Worm (Caenorhabditis elegans) whole organism, L1 larva: ENCODE data around the gene chil-24.

Experiments
- C16A3.4 ChIP-seq: fragments of 150-350 bp; optimal IDR thresholded peaks from 2 replicates; lab custom pipeline; 2014; ENCODE audit warnings: missing biosample characterization, missing genetic modification characterization
- C34B4.2 ChIP-seq: sonication (generic microtip); optimal IDR thresholded peaks from 2 replicates; lab custom pipeline; 2017; ENCODE audit warnings: mild to moderate bottlenecking, missing genetic modification characterization, missing compliant biosample characterization
- Y116A8C.19 ChIP-seq: sonication (generic microtip); optimal IDR thresholded peaks from 2 replicates; lab custom pipeline; 2016; ENCODE audit warnings: missing compliant biosample characterization, missing genetic modification characterization, borderline replicate concordance
- ama-1 ChIP-seq: fragments of 150-350 bp; optimal IDR thresholded peaks from 2 replicates; lab custom pipeline; 2014
- ceh-63 ChIP-seq: fragments of 200-800 bp; sonication (Bioruptor generic); optimal IDR thresholded peaks from 2 replicates; lab custom pipeline; 2018; ENCODE audit warnings: mild to moderate bottlenecking, missing genetic modification characterization, missing compliant biosample characterization
- ceh-82 ChIP-seq, 3 experiments: fragments of 150-350 bp in 1 of 3; sonication (generic microtip) in 2 of 3; optimal IDR thresholded peaks; 2 replicates each; lab custom pipeline; 2014 to 2017; ENCODE audit warnings: missing biosample characterization in 3 of 3, missing genetic modification characterization in 3 of 3
- ceh-88 ChIP-seq: fragments of 200-800 bp; sonication (Bioruptor generic); IDR thresholded peaks from 2 replicates; pipeline ENCODE4 v1.3.6; 2022; ENCODE audit warnings: missing genetic modification characterization, missing compliant biosample characterization
- dpl-1 ChIP-seq, 3 experiments: fragments of 150-350 bp in 2 of 3; sonication (generic microtip) in 1 of 3; optimal IDR thresholded peaks; 2 replicates each; lab custom pipeline; 2014 to 2017; ENCODE audit warnings: missing biosample characterization in 3 of 3, missing genetic modification characterization in 3 of 3, missing genetic modification reagents in 3 of 3
- dsc-1 ChIP-seq: sonication (generic microtip); optimal IDR thresholded peaks from 2 replicates; lab custom pipeline; 2016; ENCODE audit warnings: mild to moderate bottlenecking, missing genetic modification characterization, missing compliant biosample characterization
- efl-3 ChIP-seq: fragments of 200-800 bp; sonication (Bioruptor generic); optimal IDR thresholded peaks from 2 replicates; lab custom pipeline; 2018; ENCODE audit warnings: mild to moderate bottlenecking, missing genetic modification characterization, missing compliant biosample characterization
- egl-13 ChIP-seq: sonication (generic microtip); optimal IDR thresholded peaks from 2 replicates; lab custom pipeline; 2016; ENCODE audit warnings: missing genotype, missing genetic modification reagents, missing genetic modification characterization, missing compliant biosample characterization
- egl-27 ChIP-seq, 2 experiments: fragments of 150-350 bp in 1 of 2; sonication (generic microtip); optimal IDR thresholded peaks; 3 replicates each; lab custom pipeline; 2017 to 2018; ENCODE audit warnings: missing biosample characterization in 2 of 2, missing genetic modification characterization in 2 of 2, missing genetic modification reagents in 2 of 2
- elt-3 ChIP-seq, 6 experiments: fragments of 150-350 bp in 1 of 6; sonication (generic microtip); optimal IDR thresholded peaks; 2 replicates each; lab custom pipeline; 2017 to 2018; ENCODE audit warnings: missing biosample characterization in 6 of 6, missing genetic modification characterization in 6 of 6, inconsistent platforms in 1 of 6
- ets-5 ChIP-seq: fragments of 200-800 bp; sonication (Bioruptor generic); IDR thresholded peaks from 2 replicates; pipeline ENCODE4 v1.3.6; 2022; ENCODE audit warnings: missing genetic modification characterization, missing compliant biosample characterization
- fkh-4 ChIP-seq: sonication (generic microtip); optimal IDR thresholded peaks from 2 replicates; lab custom pipeline; 2016; ENCODE audit warnings: missing compliant biosample characterization, missing genetic modification characterization, borderline replicate concordance
- irx-1 ChIP-seq: sonication (generic microtip); optimal IDR thresholded peaks from 2 replicates; lab custom pipeline; 2016; ENCODE audit warnings: missing genetic modification characterization, missing compliant biosample characterization
- lin-13 ChIP-seq: fragments of 150-350 bp; optimal IDR thresholded peaks from 2 replicates; lab custom pipeline; 2014; ENCODE audit warnings: missing biosample characterization, missing genetic modification reagents, missing genetic modification characterization
- lin-14 ChIP-seq: fragments of 200-800 bp; sonication (Bioruptor generic); optimal IDR thresholded peaks from 2 replicates; lab custom pipeline; 2018; ENCODE audit warnings: mild to moderate bottlenecking, missing genetic modification characterization, moderate library complexity, missing compliant biosample characterization
- lin-39 ChIP-seq: fragments of 150-350 bp; optimal IDR thresholded peaks from 2 replicates; lab custom pipeline; 2014; ENCODE audit warnings: missing biosample characterization, missing genetic modification reagents, missing genetic modification characterization
- lir-3 ChIP-seq: sonication (generic microtip); optimal IDR thresholded peaks from 2 replicates; lab custom pipeline; 2016; ENCODE audit warnings: mild to moderate bottlenecking, missing genetic modification characterization, moderate library complexity, missing compliant biosample characterization; ENCODE audit not compliant: poor library complexity
- mep-1 ChIP-seq: fragments of 150-350 bp; optimal IDR thresholded peaks from 2 replicates; lab custom pipeline; 2014; ENCODE audit warnings: missing biosample characterization, missing genetic modification characterization
- nhr-11 ChIP-seq: fragments of 150-350 bp; optimal IDR thresholded peaks from 2 replicates; lab custom pipeline; 2014; ENCODE audit warnings: missing biosample characterization, missing genetic modification characterization
- nhr-20 ChIP-seq: sonication (generic microtip); optimal IDR thresholded peaks from 2 replicates; lab custom pipeline; 2016; ENCODE audit warnings: mild to moderate bottlenecking, missing genetic modification characterization, missing compliant biosample characterization
- nhr-28 ChIP-seq: fragments of 150-350 bp; optimal IDR thresholded peaks from 2 replicates; lab custom pipeline; 2014; ENCODE audit warnings: missing biosample characterization, missing genetic modification characterization
- nhr-47 ChIP-seq: sonication (generic microtip); optimal IDR thresholded peaks from 2 replicates; lab custom pipeline; 2016; ENCODE audit warnings: mild to moderate bottlenecking, missing genetic modification characterization, moderate library complexity, missing compliant biosample characterization
- nhr-76 ChIP-seq: sonication (generic microtip); optimal IDR thresholded peaks from 2 replicates; lab custom pipeline; 2017; ENCODE audit warnings: missing biosample characterization, missing genetic modification characterization
- nhr-77 ChIP-seq: fragments of 150-350 bp; optimal IDR thresholded peaks from 2 replicates; lab custom pipeline; 2014; ENCODE audit warnings: missing biosample characterization, missing genetic modification characterization
- nhr-85 ChIP-seq: sonication (generic microtip); peaks from one replicate; lab custom pipeline; 2016; ENCODE audit warnings: missing genetic modification characterization, inconsistent platforms, missing compliant biosample characterization
- pax-3 ChIP-seq: fragments of 200-800 bp; sonication (Bioruptor generic); optimal IDR thresholded peaks from 2 replicates; lab custom pipeline; 2018; ENCODE audit warnings: mild to moderate bottlenecking, missing genetic modification characterization, moderate library complexity, missing compliant biosample characterization
- pqm-1 ChIP-seq: sonication (generic microtip); optimal IDR thresholded peaks from 3 replicates; lab custom pipeline; 2017; ENCODE audit warnings: missing biosample characterization, missing genetic modification characterization
- rnt-1 ChIP-seq: sonication (generic microtip); optimal IDR thresholded peaks from 2 replicates; lab custom pipeline; 2016; ENCODE audit warnings: mild to moderate bottlenecking, missing genetic modification characterization, moderate library complexity, missing compliant biosample characterization
- sptf-1 ChIP-seq: fragments of 150-350 bp; optimal IDR thresholded peaks from 2 replicates; lab custom pipeline; 2014; ENCODE audit warnings: missing biosample characterization, missing genetic modification characterization
- tbx-2 ChIP-seq: sonication (generic microtip); optimal IDR thresholded peaks from 2 replicates; lab custom pipeline; 2016; ENCODE audit warnings: missing genetic modification characterization, missing compliant biosample characterization
- unc-30 ChIP-seq: sonication (generic microtip); optimal IDR thresholded peaks from 2 replicates; lab custom pipeline; 2017; ENCODE audit warnings: missing biosample characterization, missing genetic modification characterization
- unc-86 ChIP-seq: sonication (generic microtip); optimal IDR thresholded peaks from 2 replicates; lab custom pipeline; 2016; ENCODE audit warnings: missing genetic modification characterization, missing compliant biosample characterization
- unc-98 ChIP-seq: fragments of 200-800 bp; sonication (Bioruptor generic); IDR thresholded peaks from 2 replicates; pipeline ENCODE4 v1.3.6; 2022; ENCODE audit warnings: missing genetic modification characterization, missing compliant biosample characterization
- vab-15 ChIP-seq: sonication (generic microtip); optimal IDR thresholded peaks from 2 replicates; lab custom pipeline; 2017; ENCODE audit warnings: missing genotype, mild to moderate bottlenecking, missing genetic modification characterization, missing compliant biosample characterization
- zip-4 ChIP-seq: fragments of 200-800 bp; sonication (Bioruptor generic); optimal IDR thresholded peaks from 2 replicates; lab custom pipeline; 2018; ENCODE audit warnings: mild to moderate bottlenecking, missing genetic modification characterization, moderate library complexity, missing compliant biosample characterization

Gene chil-24

DNA sequence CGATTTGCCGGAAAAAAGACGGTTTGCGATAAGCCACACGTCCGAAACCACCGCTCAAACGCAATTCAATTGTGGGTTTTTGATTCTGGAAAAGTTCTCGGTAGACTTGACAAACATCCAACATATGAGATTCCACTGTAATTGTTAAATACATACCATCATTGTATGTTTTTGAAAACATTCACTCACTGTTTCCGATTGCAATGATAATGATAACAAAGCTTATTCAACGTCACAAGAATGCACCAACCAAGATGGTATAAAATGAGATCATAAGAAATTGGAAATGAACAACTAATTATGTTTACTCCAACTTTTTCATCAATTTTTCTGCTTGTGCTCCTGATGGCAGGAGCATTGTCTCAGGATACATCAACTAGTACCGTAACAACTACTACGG lies 23.2 kb upstream of the chil-24 start, which contains the start of gene clec-122:
clec-122 (plus strand) TSS at position 301 of the 400 bp plus-strand sequence.
- TF ChIP-seq dpl-1 (GFP tag; optimal IDR thresholded peaks at IDR 0.05; lab: Kevin White, UChicago) = no peak
- no peak for TF ChIP-seq nhr-77 (tag; lab: Kevin White, UChicago)
- no peak for TF ChIP-seq efl-3
- no peak for TF ChIP-seq nhr-47 (tag; lab: Kevin White, UChicago)
- no peak for TF ChIP-seq lin-14
- TF ChIP-seq nhr-76 (tag; lab: Kevin White, UChicago) = no peak
- TF ChIP-seq nhr-28 (tag; lab: Kevin White, UChicago) = no peak
- no peak for TF ChIP-seq irx-1
- TF ChIP-seq rnt-1 (tag; lab: Kevin White, UChicago) = no peak
- no peak for TF ChIP-seq ama-1 (lab: Kevin White, UChicago)
- no peak for TF ChIP-seq lir-3
- TF ChIP-seq ceh-88 (GFP tag; lab: Robert Waterston, UW) = no peak
- no peak for TF ChIP-seq ceh-82 (tag; optimal IDR thresholded peaks at IDR 0.05; lab: Kevin White, UChicago)
- TF ChIP-seq nhr-20 (tag; lab: Kevin White, UChicago) = no peak

DNA sequence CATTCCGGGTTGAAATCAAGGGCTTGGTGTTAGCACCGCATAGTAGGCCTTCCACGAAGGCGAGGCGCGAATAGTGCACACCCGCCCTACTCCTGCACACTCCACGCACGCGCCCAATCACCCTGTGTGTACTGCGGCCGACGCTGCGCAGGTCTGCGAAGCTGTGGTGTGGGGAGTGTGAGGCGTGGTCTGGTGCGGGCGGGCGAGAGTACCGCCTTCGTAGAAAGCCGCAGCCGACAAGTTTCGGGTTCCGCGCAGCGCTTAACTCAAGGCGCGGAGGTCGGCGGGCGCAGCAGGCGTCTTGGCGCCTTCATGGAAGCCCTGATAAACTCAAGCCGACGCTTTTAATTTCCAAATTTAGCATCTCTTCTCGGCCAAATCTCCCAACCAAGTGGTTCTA lies 20.9 kb upstream of the chil-24 start:
- TF ChIP-seq egl-13 (no peak), ets-5 (no peak)

DNA sequence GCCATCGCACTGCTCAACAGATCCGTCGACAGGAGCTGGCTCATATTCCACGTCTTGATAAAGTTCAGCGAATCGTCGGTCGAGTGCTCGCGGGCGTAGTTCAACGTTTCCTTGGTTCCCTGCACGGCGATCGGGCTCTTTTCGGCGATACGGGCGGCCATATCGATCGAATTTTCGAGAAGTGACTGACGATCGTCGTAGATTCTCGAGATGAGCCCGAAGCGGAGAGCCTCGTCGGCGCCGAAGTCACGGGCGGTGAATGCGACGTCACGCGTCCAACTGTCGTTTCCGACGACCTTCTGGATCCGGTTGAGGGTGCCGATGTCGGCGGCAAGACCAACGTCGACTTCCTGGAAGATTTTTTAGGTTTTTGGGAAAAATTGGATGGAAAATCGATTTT lies 19.4 kb upstream of the chil-24 start:
- TF ChIP-seq tbx-2 = no peak
- TF ChIP-seq ceh-82 (tag; optimal IDR thresholded peaks at IDR 0.05; lab: Kevin White, UChicago) = no peak
- TF ChIP-seq vab-15 (tag; lab: Kevin White, UChicago) = no peak
- TF ChIP-seq C34B4.2 = no peak
- TF ChIP-seq zip-4 (GFP tag; lab: Kevin White, UChicago) = no peak
- TF ChIP-seq unc-30 = no peak
- TF ChIP-seq ceh-88 (GFP tag; lab: Robert Waterston, UW) = no peak
- TF ChIP-seq nhr-11 (tag; lab: Kevin White, UChicago) = no peak
- TF ChIP-seq fkh-4 (tag; lab: Kevin White, UChicago) = no peak
- no peak for TF ChIP-seq mep-1 (tag; lab: Kevin White, UChicago)
- no peak for TF ChIP-seq lin-39
- no peak for TF ChIP-seq pqm-1 (tag; lab: Kevin White, UChicago)
- no peak for TF ChIP-seq lin-13
- TF ChIP-seq egl-27 (tag; optimal IDR thresholded peaks at IDR 0.05; lab: Kevin White, UChicago) = no peak
- TF ChIP-seq unc-86 = no peak
- TF ChIP-seq sptf-1 (tag; lab: Kevin White, UChicago) = no peak

DNA sequence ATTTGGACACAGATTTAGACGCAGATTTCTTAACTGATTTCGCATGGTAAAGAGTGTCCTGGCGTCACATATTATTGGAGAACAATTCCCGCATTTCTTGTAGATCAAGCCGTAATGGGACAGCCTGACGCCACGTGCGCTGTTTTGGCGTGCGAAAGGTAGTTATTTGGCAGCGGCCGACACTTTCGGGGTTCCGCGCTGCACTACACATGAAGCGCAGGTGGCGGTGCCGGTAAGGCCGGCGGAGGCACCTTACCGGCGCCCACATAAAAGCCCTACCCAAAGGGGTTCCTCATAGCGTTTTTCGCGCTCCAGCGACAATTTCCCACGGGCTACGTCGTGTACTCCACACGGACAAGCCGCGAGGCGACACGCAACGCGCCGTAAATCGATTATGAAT lies 18.9 kb upstream of the chil-24 start:
- TF ChIP-seq ceh-63 (GFP tag; lab: Kevin White, UChicago) = no peak
- TF ChIP-seq elt-3 (tag; optimal IDR thresholded peaks at IDR 0.05; lab: Kevin White, UChicago) = no peak
- TF ChIP-seq unc-98 = no peak
- no peak for TF ChIP-seq Y116A8C.19
- no peak for TF ChIP-seq C16A3.4 (tag; lab: Kevin White, UChicago)
- TF ChIP-seq pax-3 (tag; lab: Kevin White, UChicago) = no peak
- TF ChIP-seq nhr-85 (tag; lab: Kevin White, UChicago) = no peak
- no peak for TF ChIP-seq lin-13
- TF ChIP-seq dsc-1 (tag; lab: Kevin White, UChicago) = no peak

DNA sequence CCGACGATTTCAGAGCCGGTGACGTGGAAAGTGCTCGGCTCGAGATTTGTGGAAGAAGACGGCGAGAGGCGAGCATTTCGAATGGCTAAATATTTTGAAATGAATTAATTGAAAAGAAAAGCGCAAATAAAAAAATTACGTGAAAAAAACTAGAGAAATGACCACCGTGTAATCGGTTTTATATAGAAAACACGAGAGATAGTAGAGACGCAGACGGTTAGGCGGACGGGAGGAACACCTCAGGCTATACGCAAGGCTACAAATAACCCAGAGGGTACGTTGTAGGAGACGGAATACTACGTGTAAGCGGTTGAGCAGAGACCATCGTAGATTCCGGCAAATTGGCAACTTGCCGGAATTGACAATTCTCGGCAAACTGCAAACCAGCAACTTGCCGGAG lies 17.8 kb upstream of the chil-24 start, which contains the start of gene Y25C1A.13:
Y25C1A.13 (minus strand) TSS at position 101 of the 400 bp plus-strand sequence.
- TF ChIP-seq lin-14 (peak; percentile 40), lir-3 (no peak), elt-3 (tag; optimal IDR thresholded peaks at IDR 0.05; lab: Kevin White, UChicago) (no peak)
